Worm (Caenorhabditis elegans) whole organism, L2 larva: ENCODE results near the gene C25F6.1.
A peak's percentile ranks its signal among the peaks of the same experiment; 100 is the strongest.

ENCODE experiments used
- C34F6.9 ChIP-seq: fragments of 150-350 bp; optimal IDR thresholded peaks from 2 replicates; lab custom pipeline; 2014; ENCODE audit warnings: missing biosample characterization, missing genetic modification characterization
- F13H6.1 ChIP-seq: sonication (generic microtip); optimal IDR thresholded peaks from 2 replicates; lab custom pipeline; 2016; ENCODE audit warnings: missing genetic modification characterization, missing compliant biosample characterization
- R02D3.7 ChIP-seq: fragments of 150-350 bp; optimal IDR thresholded peaks from 2 replicates; lab custom pipeline; 2014; ENCODE audit warnings: missing biosample characterization, missing genetic modification characterization
- Y55F3AM.14 ChIP-seq: fragments of 200-800 bp; sonication (Bioruptor generic); optimal IDR thresholded peaks from 2 replicates; lab custom pipeline; 2018; ENCODE audit warnings: mild to moderate bottlenecking, missing genetic modification characterization, missing compliant biosample characterization
- ZK546.5 ChIP-seq: sonication (generic microtip); optimal IDR thresholded peaks from 2 replicates; lab custom pipeline; 2017; ENCODE audit warnings: missing biosample characterization, missing genetic modification characterization
- alr-1 ChIP-seq: fragments of 150-350 bp; optimal IDR thresholded peaks from 2 replicates; lab custom pipeline; 2014; ENCODE audit warnings: missing biosample characterization, missing genetic modification characterization
- aly-2 ChIP-seq: fragments of 150-350 bp; optimal IDR thresholded peaks from 2 replicates; lab custom pipeline; 2014; ENCODE audit warnings: missing biosample characterization, missing genetic modification characterization
- ama-1 ChIP-seq: fragments of 150-350 bp; optimal IDR thresholded peaks from 2 replicates; lab custom pipeline; 2018; ENCODE audit warnings: inconsistent platforms
- blmp-1 ChIP-seq: sonication (generic microtip); optimal IDR thresholded peaks from 2 replicates; lab custom pipeline; 2017; ENCODE audit warnings: missing genetic modification characterization, mild to moderate bottlenecking, missing compliant biosample characterization, antibody characterized with exemption, moderate library complexity; ENCODE audit not compliant: insufficient read depth
- ceh-16 ChIP-seq: fragments of 150-350 bp; optimal IDR thresholded peaks from 2 replicates; lab custom pipeline; 2014; ENCODE audit warnings: missing biosample characterization, missing genetic modification characterization
- ceh-82 ChIP-seq: fragments of 150-350 bp; optimal IDR thresholded peaks from 2 replicates; lab custom pipeline; 2014; ENCODE audit warnings: missing biosample characterization, missing genetic modification characterization
- crh-2 ChIP-seq: sonication (generic microtip); optimal IDR thresholded peaks from 2 replicates; lab custom pipeline; 2017; ENCODE audit warnings: missing biosample characterization, missing genetic modification characterization
- dmd-4 ChIP-seq: sonication (generic microtip); optimal IDR thresholded peaks from 2 replicates; lab custom pipeline; 2017; ENCODE audit warnings: missing biosample characterization, missing genetic modification characterization
- egl-27 ChIP-seq: sonication (generic microtip); optimal IDR thresholded peaks from 3 replicates; lab custom pipeline; 2017; ENCODE audit warnings: missing biosample characterization, missing genetic modification reagents, missing genetic modification characterization
- elt-1 ChIP-seq: fragments of 150-350 bp; optimal IDR thresholded peaks from 2 replicates; lab custom pipeline; 2014; ENCODE audit warnings: missing biosample characterization, missing genetic modification characterization
- elt-3 ChIP-seq: sonication (generic microtip); optimal IDR thresholded peaks from 2 replicates; lab custom pipeline; 2017; ENCODE audit warnings: missing biosample characterization, missing genetic modification characterization
- fos-1 ChIP-seq: fragments of 150-350 bp; optimal IDR thresholded peaks from 2 replicates; lab custom pipeline; 2014; ENCODE audit warnings: missing biosample characterization, missing genetic modification characterization
- gmeb-1 ChIP-seq: fragments of 150-350 bp; optimal IDR thresholded peaks from 2 replicates; lab custom pipeline; 2014; ENCODE audit warnings: missing biosample characterization, missing genetic modification characterization
- lin-11 ChIP-seq: fragments of 150-350 bp; sonication (generic microtip); optimal IDR thresholded peaks from 2 replicates; lab custom pipeline; 2014; ENCODE audit warnings: missing biosample characterization, missing genetic modification characterization, inconsistent platforms, mixed read lengths
- lin-13 ChIP-seq: fragments of 150-350 bp; optimal IDR thresholded peaks from 2 replicates; lab custom pipeline; 2014; ENCODE audit warnings: missing biosample characterization, missing genetic modification reagents, missing genetic modification characterization
- lin-39 ChIP-seq: fragments of 150-350 bp; optimal IDR thresholded peaks from 2 replicates; lab custom pipeline; 2014; ENCODE audit warnings: missing biosample characterization, missing genetic modification reagents, missing genetic modification characterization
- lsy-2 ChIP-seq, 2 experiments: fragments of 150-350 bp in 1 of 2; sonication (generic microtip) in 1 of 2; optimal IDR thresholded peaks; 2 replicates each; lab custom pipeline; 2014 to 2017; ENCODE audit warnings: missing biosample characterization in 2 of 2, missing genetic modification characterization in 2 of 2
- mab-5 ChIP-seq: fragments of 150-350 bp; optimal IDR thresholded peaks from 2 replicates; lab custom pipeline; 2014; ENCODE audit warnings: missing biosample characterization, missing genetic modification characterization
- mbf-1 ChIP-seq: sonication (generic microtip); optimal IDR thresholded peaks from 2 replicates; lab custom pipeline; 2017; ENCODE audit warnings: missing biosample characterization, missing genetic modification characterization
- mdl-1 ChIP-seq, 2 experiments: fragments of 150-350 bp in 1 of 2; sonication (generic microtip) in 1 of 2; optimal IDR thresholded peaks; 2 replicates each; lab custom pipeline; 2017; ENCODE audit warnings: missing biosample characterization in 2 of 2, missing genetic modification characterization in 2 of 2
- nhr-10 ChIP-seq: sonication (generic microtip); optimal IDR thresholded peaks from 2 replicates; lab custom pipeline; 2017; ENCODE audit warnings: missing biosample characterization, missing genetic modification characterization
- nhr-11 ChIP-seq: fragments of 150-350 bp; optimal IDR thresholded peaks from 2 replicates; lab custom pipeline; 2014; ENCODE audit warnings: missing biosample characterization, missing genetic modification characterization
- nhr-12 ChIP-seq: fragments of 150-350 bp; optimal IDR thresholded peaks from 2 replicates; lab custom pipeline; 2014; ENCODE audit warnings: missing biosample characterization, missing genetic modification characterization
- nhr-129 ChIP-seq: fragments of 150-350 bp; optimal IDR thresholded peaks from 2 replicates; lab custom pipeline; 2014; ENCODE audit warnings: missing biosample characterization, missing genetic modification characterization
- nhr-21 ChIP-seq: fragments of 150-350 bp; optimal IDR thresholded peaks from 2 replicates; lab custom pipeline; 2014; ENCODE audit warnings: missing biosample characterization, missing genetic modification characterization
- nhr-23 ChIP-seq: fragments of 150-350 bp; optimal IDR thresholded peaks from 2 replicates; lab custom pipeline; 2014; ENCODE audit warnings: missing biosample characterization, missing genetic modification reagents, missing genetic modification characterization
- nhr-237 ChIP-seq: fragments of 150-350 bp; optimal IDR thresholded peaks from 2 replicates; lab custom pipeline; 2014; ENCODE audit warnings: missing biosample characterization, missing genetic modification characterization
- nhr-25 ChIP-seq: fragments of 150-350 bp; sonication (generic microtip); optimal IDR thresholded peaks from 3 replicates; lab custom pipeline; 2014; ENCODE audit warnings: missing biosample characterization, missing genetic modification characterization
- nhr-6 ChIP-seq: fragments of 150-350 bp; optimal IDR thresholded peaks from 2 replicates; lab custom pipeline; 2014; ENCODE audit warnings: missing biosample characterization, missing genetic modification characterization
- nhr-77 ChIP-seq: fragments of 150-350 bp; optimal IDR thresholded peaks from 2 replicates; lab custom pipeline; 2014; ENCODE audit warnings: missing biosample characterization, missing genetic modification characterization
- peb-1 ChIP-seq: fragments of 150-350 bp; optimal IDR thresholded peaks from 2 replicates; lab custom pipeline; 2014; ENCODE audit warnings: missing biosample characterization, missing genetic modification characterization
- sem-4 ChIP-seq: fragments of 150-350 bp; optimal IDR thresholded peaks from 2 replicates; lab custom pipeline; 2014; ENCODE audit warnings: missing biosample characterization, missing genetic modification reagents, missing genetic modification characterization
- skn-1 ChIP-seq: sonication (generic microtip); optimal IDR thresholded peaks from 2 replicates; lab custom pipeline; 2017; ENCODE audit warnings: missing biosample characterization, missing genetic modification characterization
- sma-3 ChIP-seq: sonication (generic microtip); optimal IDR thresholded peaks from 2 replicates; lab custom pipeline; 2016; ENCODE audit warnings: missing genetic modification reagents, missing genetic modification characterization, missing compliant biosample characterization
- sma-9 ChIP-seq, 2 experiments: fragments of 150-350 bp in 1 of 2; sonication (generic microtip) in 1 of 2; optimal IDR thresholded peaks; 2 replicates each; lab custom pipeline; 2014 to 2016; ENCODE audit warnings: missing genetic modification characterization in 2 of 2, mild to moderate bottlenecking in 1 of 2, missing biosample characterization in 1 of 2, missing compliant biosample characterization in 1 of 2, missing genetic modification reagents in 1 of 2, moderate library complexity in 1 of 2
- snpc-4 ChIP-seq: fragments of 150-350 bp; optimal IDR thresholded peaks from 2 replicates; lab custom pipeline; 2014; ENCODE audit warnings: missing biosample characterization, missing genetic modification characterization
- unc-39 ChIP-seq: fragments of 150-350 bp; optimal IDR thresholded peaks from 2 replicates; lab custom pipeline; 2014; ENCODE audit warnings: missing biosample characterization, missing genetic modification characterization
- unc-55 ChIP-seq: fragments of 150-350 bp; sonication (generic microtip); optimal IDR thresholded peaks from 3 replicates; lab custom pipeline; 2014; ENCODE audit warnings: missing biosample characterization, missing genetic modification reagents, missing genetic modification characterization
- unc-62 ChIP-seq: fragments of 150-350 bp; optimal IDR thresholded peaks from 2 replicates; lab custom pipeline; 2014; ENCODE audit warnings: missing biosample characterization, missing genetic modification reagents, missing genetic modification characterization
- zag-1 ChIP-seq: fragments of 150-350 bp; optimal IDR thresholded peaks from 2 replicates; lab custom pipeline; 2014; ENCODE audit warnings: missing biosample characterization, missing genetic modification characterization
- ztf-1 ChIP-seq: fragments of 200-800 bp; sonication (Bioruptor generic); conservative IDR thresholded peaks from 2 replicates; pipeline ENCODE4 v1.3.6; 2022; ENCODE audit warnings: missing genetic modification characterization, missing compliant biosample characterization
- ztf-11 ChIP-seq: sonication (generic microtip); optimal IDR thresholded peaks from 2 replicates; lab custom pipeline; 2017; ENCODE audit warnings: missing biosample characterization, missing genetic modification characterization
- ztf-4 ChIP-seq: fragments of 150-350 bp; optimal IDR thresholded peaks from 2 replicates; lab custom pipeline; 2014; ENCODE audit warnings: missing biosample characterization, missing genetic modification characterization

Gene C25F6.1

ce11 chrX:5466149-5466548, 20.1 kb upstream of the C25F6.1 start:
- TF ChIP-seq sma-9 (GFP tag; optimal IDR thresholded peaks at IDR 0.05; lab: Kevin White, UChicago) (peak; percentile 28), sma-9 (tag; optimal IDR thresholded peaks at IDR 0.05; lab: Kevin White, UChicago) (no peak), ceh-82 (no peak)

ce11 chrX:5467308-5467707, 19.0 kb upstream of the C25F6.1 start:
- TF ChIP-seq ztf-4 (tag; lab: Kevin White, UChicago) = no peak
- TF ChIP-seq alr-1 (tag; lab: Kevin White, UChicago) = no peak
- no peak for TF ChIP-seq sem-4 (tag; lab: Kevin White, UChicago)
- no peak for TF ChIP-seq ceh-82
- no peak for TF ChIP-seq C34F6.9 (tag; lab: Kevin White, UChicago)
- TF ChIP-seq gmeb-1 = peak; percentile 29
- no peak for TF ChIP-seq aly-2 (tag; lab: Kevin White, UChicago)
- TF ChIP-seq unc-62 (GFP tag; lab: Kevin White, UChicago) = no peak
- no peak for TF ChIP-seq nhr-10 (tag; lab: Kevin White, UChicago)
- TF ChIP-seq unc-55 = no peak
- no peak for TF ChIP-seq skn-1 (tag; lab: Kevin White, UChicago)
- TF ChIP-seq Y55F3AM.14 (GFP tag; lab: Kevin White, UChicago) = no peak
- no peak for TF ChIP-seq ama-1
- peak; percentile 78 for TF ChIP-seq sma-3 (GFP tag; lab: Kevin White, UChicago)
- TF ChIP-seq ceh-16 (tag; lab: Kevin White, UChicago) = no peak
- TF ChIP-seq elt-1 (tag; lab: Kevin White, UChicago) = no peak
- TF ChIP-seq ztf-1 (GFP tag; lab: Robert Waterston, UW) = no peak
- TF ChIP-seq egl-27 (tag; lab: Kevin White, UChicago) = peak; percentile 44
- no peak for TF ChIP-seq mab-5 (tag; lab: Kevin White, UChicago)
- TF ChIP-seq R02D3.7 = no peak
- peak; percentile 51 for TF ChIP-seq F13H6.1
- TF ChIP-seq mbf-1 (tag; lab: Kevin White, UChicago) = no peak
- TF ChIP-seq sma-9 (GFP tag; optimal IDR thresholded peaks at IDR 0.05; lab: Kevin White, UChicago) = peak; percentile 91
- TF ChIP-seq sma-9 (tag; optimal IDR thresholded peaks at IDR 0.05; lab: Kevin White, UChicago) = no peak
- TF ChIP-seq ZK546.5 (tag; lab: Kevin White, UChicago) = no peak
- no peak for TF ChIP-seq lin-39 (tag; lab: Kevin White, UChicago)
- TF ChIP-seq lsy-2 (tag; optimal IDR thresholded peaks at IDR 0.05; lab: Kevin White, UChicago) = no peak
- peak; percentile 85 for TF ChIP-seq fos-1
- no peak for TF ChIP-seq lin-13 (GFP tag; lab: Kevin White, UChicago)
- peak; percentile 51 for TF ChIP-seq nhr-25 (tag; lab: Kevin White, UChicago)
- peak; percentile 32 for TF ChIP-seq nhr-21
- TF ChIP-seq unc-39 = no peak
- TF ChIP-seq nhr-6 (tag; lab: Kevin White, UChicago) = no peak
- TF ChIP-seq blmp-1 (tag; lab: Kevin White, UChicago) = peak; percentile 78
- no peak for TF ChIP-seq ztf-11
- no peak for TF ChIP-seq dmd-4
- no peak for TF ChIP-seq nhr-12 (tag; lab: Kevin White, UChicago)
- no peak for TF ChIP-seq nhr-77 (tag; lab: Kevin White, UChicago)
- peak in 1 of 2 experiments; percentile 34 for TF ChIP-seq mdl-1 (tag; optimal IDR thresholded peaks at IDR 0.05; lab: Kevin White, UChicago)
- TF ChIP-seq nhr-129 (tag; lab: Kevin White, UChicago) = no peak
- TF ChIP-seq zag-1 (tag; lab: Kevin White, UChicago) = no peak
- TF ChIP-seq nhr-11 (tag; lab: Kevin White, UChicago) = no peak
- no peak for TF ChIP-seq nhr-237 (tag; lab: Kevin White, UChicago)
- no peak for TF ChIP-seq lin-11 (tag; lab: Kevin White, UChicago)
- no peak for TF ChIP-seq elt-3 (tag; lab: Kevin White, UChicago)
- no peak for TF ChIP-seq nhr-23 (tag; lab: Kevin White, UChicago)
- no peak for TF ChIP-seq peb-1 (tag; lab: Kevin White, UChicago)
- peak; percentile 89 for TF ChIP-seq crh-2 (tag; lab: Kevin White, UChicago)
- TF ChIP-seq snpc-4 (tag; lab: Kevin White, UChicago) = no peak
